Worm (Caenorhabditis elegans): ENCODE results near the gene F07E5.7.

DNA sequence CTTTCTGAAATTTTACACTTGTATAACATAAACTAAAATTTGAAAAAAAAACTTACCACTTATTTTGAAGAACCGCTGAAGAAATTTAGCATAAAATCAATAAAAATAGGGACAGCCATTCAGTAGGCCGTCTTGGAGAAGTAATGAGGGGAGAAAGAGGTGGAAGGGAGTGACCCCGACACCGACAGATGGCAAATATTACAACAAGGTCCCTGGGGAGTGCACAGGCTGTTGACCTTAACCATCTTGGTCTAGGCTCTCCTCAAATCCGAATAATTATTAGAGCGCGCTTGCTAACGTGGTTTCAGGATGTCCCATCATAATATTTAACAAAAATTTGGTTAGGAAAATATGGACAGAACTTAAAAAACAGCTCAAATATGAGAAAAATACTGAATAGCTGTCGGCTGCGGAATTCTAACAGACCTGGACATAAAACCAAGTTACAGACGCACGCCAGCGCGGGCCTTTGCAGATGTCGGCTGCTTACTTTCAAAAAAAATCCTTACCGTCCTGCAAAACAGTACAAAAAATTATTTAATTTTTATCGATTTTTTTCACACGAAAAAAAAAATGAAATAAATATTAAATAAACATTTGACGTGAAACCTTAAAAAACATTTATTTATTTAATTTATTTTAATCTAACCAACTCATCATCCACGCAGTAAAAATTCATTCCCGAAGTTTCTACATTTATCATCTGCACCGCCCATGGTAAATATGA, 23.8 kb upstream of the F07E5.7 start, which contains the start of gene T16A1.2:
- no peak for TF ChIP-seq fkh-10 (GFP tag; optimal IDR thresholded peaks at IDR 0.05)
- TF ChIP-seq sdc-2 (tag; optimal IDR thresholded peaks at IDR 0.05) = no peak
- TF ChIP-seq hlh-8 (tag; optimal IDR thresholded peaks at IDR 0.05) = no peak
- TF ChIP-seq unc-86 (tag; optimal IDR thresholded peaks at IDR 0.05) = no peak
- no peak for TF ChIP-seq pqm-1 (tag; optimal IDR thresholded peaks at IDR 0.05)
- TF ChIP-seq unc-42 (tag; optimal IDR thresholded peaks at IDR 0.05) = no peak
- TF ChIP-seq dve-1 (tag; optimal IDR thresholded peaks at IDR 0.05) = no peak
- TF ChIP-seq ceh-14 (tag; optimal IDR thresholded peaks at IDR 0.05) = no peak
- TF ChIP-seq ceh-6 (GFP tag; optimal IDR thresholded peaks at IDR 0.05) = no peak
- TF ChIP-seq gmeb-2 (tag; optimal IDR thresholded peaks at IDR 0.05) = no peak
- no peak for TF ChIP-seq pha-4 (tag; optimal IDR thresholded peaks at IDR 0.05)
- TF ChIP-seq ceh-24 (tag; optimal IDR thresholded peaks at IDR 0.05) = no peak

All from whole organism, late embryonic.